Worm (Caenorhabditis elegans): ENCODE measurements around the gene efa-6.

DNA sequence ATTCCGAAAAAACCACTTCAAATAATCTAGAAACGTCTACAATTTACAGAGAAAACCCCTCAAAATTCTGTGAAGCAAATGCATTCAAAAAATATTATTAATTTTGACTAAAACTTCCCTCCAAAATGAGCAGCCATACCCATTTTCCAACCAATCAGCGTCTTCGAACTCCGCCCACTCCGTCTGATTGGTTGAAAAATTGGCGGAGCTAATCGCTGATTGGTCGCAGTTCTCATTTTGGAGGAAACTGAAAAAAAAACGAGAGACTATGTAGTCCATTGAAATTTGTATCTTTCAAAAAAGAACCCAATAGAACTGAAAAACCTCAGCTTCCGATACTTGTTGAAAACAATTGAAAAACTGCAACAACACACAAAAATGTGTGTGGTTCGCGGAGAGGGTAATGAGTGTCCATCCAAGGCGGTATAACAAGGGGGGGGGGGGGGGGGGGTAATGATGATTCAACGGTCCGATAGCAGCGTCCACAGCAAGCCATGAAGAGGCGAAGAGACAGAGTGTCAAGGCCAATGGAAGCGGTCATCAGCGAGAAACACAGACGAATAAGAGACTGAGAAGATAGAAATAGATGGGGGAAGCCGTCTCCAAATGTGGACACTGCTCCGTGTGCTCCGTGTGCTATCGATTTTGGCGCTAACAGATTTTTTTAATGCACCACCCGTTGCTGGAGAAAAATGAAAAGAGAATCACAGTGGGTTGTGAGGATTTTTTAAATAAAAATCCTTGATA, 2.6 kb upstream of the efa-6 start:
- TF ChIP-seq hlh-1 (tag; optimal IDR thresholded peaks at IDR 0.05) (no peak), snpc-4 (tag; optimal IDR thresholded peaks at IDR 0.05) (no peak), lin-13 (tag; optimal IDR thresholded peaks at IDR 0.05) (no peak)

Measured in whole organism, mixed stage, embryonic.